Worm (Caenorhabditis elegans) whole organism, late embryonic: Measurements from ENCODE around the gene dac-1.
A peak's percentile ranks its signal among the peaks of the same experiment; 100 is the strongest.

ENCODE experiments used
- C08G9.2 ChIP-seq: sonication (generic microtip); optimal IDR thresholded peaks from 2 replicates; lab custom pipeline; 2016; ENCODE audit warnings: mild to moderate bottlenecking, missing genetic modification characterization, moderate library complexity, missing compliant biosample characterization
- C38D4.7 ChIP-seq: fragments of 200-800 bp; sonication (Bioruptor generic); optimal IDR thresholded peaks from 2 replicates; lab custom pipeline; 2018; ENCODE audit warnings: mild to moderate bottlenecking, missing genetic modification characterization, moderate library complexity, missing compliant biosample characterization
- K09A11.1 ChIP-seq: sonication (generic microtip); optimal IDR thresholded peaks from 2 replicates; lab custom pipeline; 2017; ENCODE audit warnings: antibody characterized with exemption, mild to moderate bottlenecking, missing genetic modification characterization, missing compliant biosample characterization; ENCODE audit not compliant: insufficient read depth
- ama-1 ChIP-seq: fragments of 150-350 bp; optimal IDR thresholded peaks from 2 replicates; lab custom pipeline; 2014
- ceh-14 ChIP-seq: sonication (generic microtip); optimal IDR thresholded peaks from 2 replicates; lab custom pipeline; 2016; ENCODE audit warnings: missing genotype, missing genetic modification characterization, missing compliant biosample characterization
- ceh-2 ChIP-seq: sonication (generic microtip); optimal IDR thresholded peaks from 2 replicates; lab custom pipeline; 2016; ENCODE audit warnings: missing genotype, missing genetic modification characterization, missing compliant biosample characterization
- ceh-24 ChIP-seq: sonication (generic microtip); optimal IDR thresholded peaks from 2 replicates; lab custom pipeline; 2016; ENCODE audit warnings: mild to moderate bottlenecking, missing genetic modification characterization, missing compliant biosample characterization
- ceh-31 ChIP-seq: sonication (generic microtip); optimal IDR thresholded peaks from 2 replicates; lab custom pipeline; 2016; ENCODE audit warnings: missing genetic modification characterization, missing compliant biosample characterization
- ceh-34 ChIP-seq: sonication (generic microtip); optimal IDR thresholded peaks from 2 replicates; lab custom pipeline; 2016; ENCODE audit warnings: mild to moderate bottlenecking, missing genetic modification characterization, missing compliant biosample characterization
- ceh-9 ChIP-seq: sonication (generic microtip); optimal IDR thresholded peaks from 2 replicates; lab custom pipeline; 2016; ENCODE audit warnings: mild to moderate bottlenecking, missing genetic modification characterization, inconsistent platforms, missing compliant biosample characterization
- eyg-1 ChIP-seq: sonication (generic microtip); optimal IDR thresholded peaks from 2 replicates; lab custom pipeline; 2016; ENCODE audit warnings: missing genotype, missing genetic modification characterization, missing compliant biosample characterization
- hlh-30 ChIP-seq: sonication (generic microtip); optimal IDR thresholded peaks from 2 replicates; lab custom pipeline; 2017; ENCODE audit warnings: antibody characterized with exemption, missing genetic modification characterization, missing compliant biosample characterization; ENCODE audit not compliant: insufficient read depth
- madf-2 ChIP-seq: sonication (generic microtip); optimal IDR thresholded peaks from 2 replicates; lab custom pipeline; 2017; ENCODE audit warnings: missing genetic modification characterization, missing compliant biosample characterization
- mec-3 ChIP-seq: sonication (generic microtip); optimal IDR thresholded peaks from 2 replicates; lab custom pipeline; 2016; ENCODE audit warnings: borderline replicate concordance, missing genetic modification characterization, missing compliant biosample characterization
- nhr-11 ChIP-seq: fragments of 150-350 bp; optimal IDR thresholded peaks from 2 replicates; lab custom pipeline; 2014; ENCODE audit warnings: missing biosample characterization, missing genetic modification characterization
- pat-9 ChIP-seq: fragments of 200-800 bp; sonication (Bioruptor generic); optimal IDR thresholded peaks from 2 replicates; lab custom pipeline; 2018; ENCODE audit warnings: mild to moderate bottlenecking, missing genetic modification characterization, moderate library complexity, missing compliant biosample characterization
- pha-2 ChIP-seq: sonication (generic microtip); optimal IDR thresholded peaks from 2 replicates; lab custom pipeline; 2017; ENCODE audit warnings: mild to moderate bottlenecking, missing genetic modification characterization, missing compliant biosample characterization
- pros-1 ChIP-seq: fragments of 150-350 bp; optimal IDR thresholded peaks from 2 replicates; lab custom pipeline; 2014; ENCODE audit warnings: missing biosample characterization, missing genetic modification reagents, missing genetic modification characterization
- sdc-2 ChIP-seq: sonication (generic microtip); optimal IDR thresholded peaks from 2 replicates; lab custom pipeline; 2016; ENCODE audit warnings: missing genotype, missing genetic modification characterization, missing compliant biosample characterization
- tbx-2 ChIP-seq: sonication (generic microtip); optimal IDR thresholded peaks from 2 replicates; lab custom pipeline; 2016; ENCODE audit warnings: missing genetic modification characterization, missing compliant biosample characterization
- ttx-3 ChIP-seq: sonication (generic microtip); optimal IDR thresholded peaks from 2 replicates; lab custom pipeline; 2016; ENCODE audit warnings: missing genetic modification reagents, missing genetic modification characterization, missing compliant biosample characterization
- unc-42 ChIP-seq: sonication (generic microtip); optimal IDR thresholded peaks from 2 replicates; lab custom pipeline; 2016; ENCODE audit warnings: missing genotype, missing genetic modification characterization, missing compliant biosample characterization

The dac-1 gene

DNA sequence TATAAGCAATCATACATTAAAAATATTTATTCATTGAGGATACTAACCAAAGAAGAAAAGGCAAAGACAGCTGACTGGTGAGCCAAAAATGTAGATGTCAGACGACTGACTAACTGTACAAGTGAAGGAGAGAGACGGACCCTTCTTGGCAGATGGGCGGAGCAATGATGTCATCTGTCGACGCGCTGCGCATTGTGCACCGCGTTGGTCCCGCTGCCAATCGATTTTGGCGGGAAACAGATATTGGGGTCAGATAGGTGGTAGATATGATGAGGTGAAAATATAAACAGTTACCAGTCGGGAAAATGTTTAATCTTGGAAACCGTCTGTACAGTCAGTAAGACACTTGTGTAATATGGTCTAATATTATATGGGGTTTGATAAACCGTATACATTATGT is 53.9 kb downstream of the dac-1 start, which contains the start of gene T24C4.2:
TSS of gene T24C4.2 (minus strand) at position 101 of the 400 bp plus-strand sequence.
- TF ChIP-seq ceh-9 (tag; lab: Kevin White, UChicago) (no peak), C08G9.2 (tag; lab: Kevin White, UChicago) (no peak), nhr-11 (tag; lab: Kevin White, UChicago) (no peak), eyg-1 (tag; lab: Kevin White, UChicago) (no peak), sdc-2 (tag; lab: Kevin White, UChicago) (no peak), C38D4.7 (GFP tag; lab: Kevin White, UChicago) (no peak), K09A11.1 (no peak), ama-1 (lab: Kevin White, UChicago) (no peak), ceh-24 (no peak)

DNA sequence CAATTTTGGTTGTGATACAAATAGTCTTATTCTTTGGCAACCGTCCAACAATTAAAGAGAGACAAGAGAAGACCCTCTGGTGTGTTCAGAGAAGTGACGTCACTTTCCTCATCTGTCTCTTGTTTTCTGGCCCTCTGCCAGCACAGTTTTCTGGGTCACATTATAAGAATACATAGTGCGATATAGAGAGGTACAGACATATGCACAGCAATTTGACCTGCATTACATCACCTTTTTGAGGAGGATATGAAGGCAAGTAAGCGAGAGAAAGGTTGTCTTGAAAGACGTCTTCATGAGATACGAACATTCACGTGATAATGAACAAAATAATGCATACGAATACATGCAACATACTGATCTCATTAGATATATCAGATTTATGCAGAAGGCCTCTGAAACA is 54.6 kb downstream of the dac-1 start:
- no peak for TF ChIP-seq pha-2 (tag; lab: Kevin White, UChicago)
- TF ChIP-seq tbx-2, result peak; percentile 9
- TF ChIP-seq ceh-31 (tag; lab: Kevin White, UChicago), result no peak
- no peak for TF ChIP-seq unc-42
- TF ChIP-seq ttx-3 (tag; lab: Kevin White, UChicago), result no peak
- TF ChIP-seq ceh-2 (tag; lab: Kevin White, UChicago), result no peak
- TF ChIP-seq ceh-34 (tag; lab: Kevin White, UChicago), result no peak
- TF ChIP-seq pros-1 (tag; lab: Kevin White, UChicago), result no peak
- TF ChIP-seq mec-3 (tag; lab: Kevin White, UChicago), result no peak
- TF ChIP-seq ceh-14 (tag; lab: Kevin White, UChicago), result no peak
- no peak for TF ChIP-seq madf-2 (tag; lab: Kevin White, UChicago)
- TF ChIP-seq hlh-30, result peak; percentile 60
- no peak for TF ChIP-seq pat-9 (tag; lab: Kevin White, UChicago)
